Worm (Caenorhabditis elegans) whole organism, L4 larva: ENCODE measurements around the gene R08C7.11.

ENCODE experiments used
- F37D6.2 ChIP-seq: sonication (generic microtip); optimal IDR thresholded peaks from 2 replicates; lab custom pipeline; 2016; ENCODE audit warnings: mild to moderate bottlenecking, missing genetic modification characterization, missing compliant biosample characterization
- F44E2.7 ChIP-seq: fragments of 200-800 bp; sonication (Bioruptor generic); IDR thresholded peaks from 2 replicates; pipeline ENCODE4 v2.1.2; 2022; ENCODE audit warnings: missing genetic modification characterization, missing compliant biosample characterization
- F49E8.2 ChIP-seq: sonication (generic microtip); optimal IDR thresholded peaks from 2 replicates; lab custom pipeline; 2016; ENCODE audit warnings: missing compliant biosample characterization, mild to moderate bottlenecking, missing genetic modification characterization, borderline replicate concordance
- T26A8.4 ChIP-seq: fragments of 200-800 bp; sonication (Bioruptor generic); IDR thresholded peaks from 2 replicates; pipeline ENCODE4 v1.3.6; 2022; ENCODE audit warnings: missing genetic modification characterization, missing compliant biosample characterization
- aha-1 ChIP-seq: fragments of 150-350 bp; peaks from one replicate; lab custom pipeline; 2014; ENCODE audit warnings: missing biosample characterization, missing genetic modification characterization
- ama-1 ChIP-seq: fragments of 150-350 bp; optimal IDR thresholded peaks from 2 replicates; lab custom pipeline; 2014; ENCODE audit warnings: inconsistent platforms, mixed read lengths
- attf-4 ChIP-seq: sonication (generic microtip); optimal IDR thresholded peaks from 3 replicates; lab custom pipeline; 2017; ENCODE audit warnings: missing biosample characterization, missing genetic modification characterization
- ceh-62 ChIP-seq: sonication (generic microtip); optimal IDR thresholded peaks from 2 replicates; lab custom pipeline; 2017; ENCODE audit warnings: missing biosample characterization, missing genetic modification characterization
- ceh-82 ChIP-seq: sonication (generic microtip); optimal IDR thresholded peaks from 2 replicates; lab custom pipeline; 2017; ENCODE audit warnings: missing biosample characterization, missing genetic modification characterization
- ctbp-1 ChIP-seq: fragments of 200-800 bp; sonication (Bioruptor generic); IDR thresholded peaks from 2 replicates; pipeline ENCODE4 v1.3.6; 2022; ENCODE audit warnings: missing genetic modification reagents, missing genetic modification characterization, missing compliant biosample characterization
- daf-12 ChIP-seq: fragments of 150-350 bp; optimal IDR thresholded peaks from 2 replicates; lab custom pipeline; 2014; ENCODE audit warnings: missing biosample characterization, missing genetic modification reagents, missing genetic modification characterization
- daf-8 ChIP-seq: fragments of 200-800 bp; sonication (Bioruptor generic); IDR thresholded peaks from 2 replicates; pipeline ENCODE4 v1.3.6; 2022; ENCODE audit warnings: missing genetic modification characterization, missing compliant biosample characterization
- dmd-9 ChIP-seq: fragments of 200-800 bp; sonication (Bioruptor generic); IDR thresholded peaks from 2 replicates; pipeline ENCODE4 v1.3.6; 2022; ENCODE audit warnings: missing genetic modification reagents, missing genetic modification characterization, missing compliant biosample characterization
- dve-1 ChIP-seq: sonication (generic microtip); optimal IDR thresholded peaks from 2 replicates; lab custom pipeline; 2017; ENCODE audit warnings: antibody characterized with exemption, mild to moderate bottlenecking, missing genetic modification characterization, missing compliant biosample characterization; ENCODE audit not compliant: insufficient read depth
- fos-1 ChIP-seq: fragments of 150-350 bp; optimal IDR thresholded peaks from 2 replicates; lab custom pipeline; 2014; ENCODE audit warnings: missing biosample characterization, missing genetic modification characterization
- gei-8 ChIP-seq: fragments of 200-800 bp; sonication (Bioruptor generic); optimal IDR thresholded peaks from 2 replicates; lab custom pipeline; 2018; ENCODE audit warnings: mild to moderate bottlenecking, missing genetic modification characterization, missing compliant biosample characterization
- hif-1 ChIP-seq, 2 experiments: sonication (generic microtip); optimal IDR thresholded peaks; 2 replicates each; lab custom pipeline; 2016 to 2017; ENCODE audit warnings: missing compliant biosample characterization in 2 of 2, missing genetic modification characterization in 2 of 2, missing genetic modification reagents in 2 of 2, missing genotype in 2 of 2, mild to moderate bottlenecking in 1 of 2
- madf-9 ChIP-seq: fragments of 200-800 bp; sonication (Bioruptor generic); conservative IDR thresholded peaks from 2 replicates; pipeline ENCODE4 v1.3.6; 2022; ENCODE audit warnings: missing genetic modification reagents, missing genetic modification characterization, missing compliant biosample characterization
- mxl-2 ChIP-seq: fragments of 200-800 bp; sonication (Bioruptor generic); conservative IDR thresholded peaks from 2 replicates; pipeline ENCODE4 v1.3.6; 2022; ENCODE audit warnings: missing genetic modification reagents, missing genetic modification characterization, missing compliant biosample characterization
- mxl-3 ChIP-seq: fragments of 200-800 bp; sonication (Bioruptor generic); optimal IDR thresholded peaks from 2 replicates; lab custom pipeline; 2018; ENCODE audit warnings: mild to moderate bottlenecking, missing genetic modification characterization, missing compliant biosample characterization
- nhr-111 ChIP-seq: fragments of 200-800 bp; sonication (Bioruptor generic); optimal IDR thresholded peaks from 2 replicates; lab custom pipeline; 2018; ENCODE audit warnings: mild to moderate bottlenecking, missing genetic modification characterization, missing compliant biosample characterization
- nhr-25 ChIP-seq: sonication (generic microtip); optimal IDR thresholded peaks from 2 replicates; lab custom pipeline; 2017; ENCODE audit warnings: missing genetic modification characterization, mild to moderate bottlenecking, missing compliant biosample characterization, antibody characterized with exemption, moderate library complexity, borderline replicate concordance; ENCODE audit not compliant: insufficient read depth
- nhr-77 ChIP-seq: fragments of 150-350 bp; optimal IDR thresholded peaks from 2 replicates; lab custom pipeline; 2014; ENCODE audit warnings: missing biosample characterization, missing genetic modification characterization
- pqm-1 ChIP-seq: sonication (generic microtip); optimal IDR thresholded peaks from 2 replicates; lab custom pipeline; 2017; ENCODE audit warnings: missing biosample characterization, missing genetic modification characterization
- rbr-2 ChIP-seq: sonication (generic microtip); optimal IDR thresholded peaks from 2 replicates; lab custom pipeline; 2016; ENCODE audit warnings: missing genotype, missing genetic modification characterization, missing compliant biosample characterization
- sdz-12 ChIP-seq: fragments of 200-800 bp; sonication (Bioruptor generic); optimal IDR thresholded peaks from 2 replicates; lab custom pipeline; 2018; ENCODE audit warnings: mild to moderate bottlenecking, missing genetic modification characterization, missing compliant biosample characterization
- set-16 ChIP-seq: fragments of 200-800 bp; sonication (Bioruptor generic); IDR thresholded peaks from 2 replicates; pipeline ENCODE4 v1.3.6; 2022; ENCODE audit warnings: missing genetic modification reagents, missing genetic modification characterization, missing compliant biosample characterization
- tra-1 ChIP-seq: fragments of 200-800 bp; sonication (Bioruptor generic); IDR thresholded peaks from 2 replicates; pipeline ENCODE4 v1.3.6; 2022; ENCODE audit warnings: missing genetic modification reagents, missing genetic modification characterization, missing compliant biosample characterization
- unc-130 ChIP-seq: sonication (generic microtip); optimal IDR thresholded peaks from 2 replicates; lab custom pipeline; 2016; ENCODE audit warnings: missing genetic modification reagents, missing genetic modification characterization, missing compliant biosample characterization
- unc-62 ChIP-seq, 3 experiments: fragments of 150-350 bp in 1 of 3; sonication (generic microtip); optimal IDR thresholded peaks in 2 of 3; peaks in 1 of 3; 1 replicate in 1 of 3; 2 replicates in 2 of 3; lab custom pipeline; 2014 to 2017; ENCODE audit warnings: missing biosample characterization in 3 of 3, missing genetic modification characterization in 3 of 3, missing genetic modification reagents in 3 of 3, missing genotype in 1 of 3
- vab-7 ChIP-seq: fragments of 200-800 bp; sonication (Bioruptor generic); IDR thresholded peaks from 2 replicates; pipeline ENCODE4 v1.3.6; 2022; ENCODE audit warnings: missing genetic modification reagents, missing genetic modification characterization, missing compliant biosample characterization
- zfp-3 ChIP-seq: fragments of 200-800 bp; sonication (Bioruptor generic); conservative IDR thresholded peaks from 2 replicates; pipeline ENCODE4 v1.3.6; 2022; ENCODE audit warnings: missing genetic modification reagents, missing genetic modification characterization, missing compliant biosample characterization

Gene R08C7.11

DNA sequence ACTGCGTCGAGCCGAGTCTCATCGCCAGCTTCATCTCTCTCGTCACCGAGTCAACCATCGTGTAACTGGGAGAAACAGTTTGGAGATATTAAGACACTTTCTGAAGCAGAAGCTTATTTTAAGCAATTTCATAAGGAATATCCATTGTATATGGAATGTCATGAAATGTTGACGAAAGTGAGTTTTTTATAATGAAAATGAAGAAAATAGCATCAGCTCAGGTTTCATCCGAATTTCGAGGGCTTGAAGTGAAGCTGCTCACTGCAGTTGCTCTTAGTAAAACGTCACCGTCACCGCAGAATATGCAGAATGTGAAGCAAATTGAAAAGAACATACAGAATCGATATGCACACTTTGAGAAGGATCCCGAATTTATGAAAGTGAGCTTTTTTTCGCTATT, 41.6 kb downstream of the R08C7.11 start:
- TF ChIP-seq F49E8.2 (tag; lab: Kevin White, UChicago) (no peak), nhr-77 (tag; lab: Kevin White, UChicago) (no peak), aha-1 (tag; lab: Kevin White, UChicago) (peak; percentile 86), nhr-111 (GFP tag; lab: Kevin White, UChicago) (no peak), gei-8 (GFP tag; lab: Kevin White, UChicago) (peak; percentile 18), unc-62 (GFP tag; optimal IDR thresholded peaks at IDR 0.05 in 1 of 2; lab: Kevin White, UChicago) (peak in 1 of 2 experiments; percentile 84), unc-62 (tag; optimal IDR thresholded peaks at IDR 0.05; lab: Kevin White, UChicago) (no peak), sdz-12 (GFP tag; lab: Kevin White, UChicago) (peak; percentile 10), dve-1 (tag; lab: Kevin White, UChicago) (no peak)
- TF ChIP-seq, all 104 proteins: peak for 4

DNA sequence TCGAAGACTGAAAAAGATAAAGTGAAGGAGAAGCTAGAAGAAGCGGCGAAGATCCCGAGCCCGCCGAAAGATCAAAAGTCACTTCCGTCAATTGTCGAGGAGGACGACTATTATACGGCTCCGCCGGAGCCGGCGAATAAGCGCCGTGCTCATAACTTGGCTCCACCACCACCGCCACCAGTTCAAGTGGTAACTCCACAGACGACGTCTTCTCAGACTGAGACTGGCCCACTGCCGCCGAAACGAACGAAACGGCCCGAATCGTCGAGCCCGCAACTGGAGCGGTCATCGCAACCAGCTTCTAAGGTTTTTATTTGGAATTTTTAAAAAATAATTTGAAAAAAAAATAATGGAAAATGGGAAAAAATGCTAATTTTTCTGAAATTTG, 42.8 kb downstream of the R08C7.11 start:
- TF ChIP-seq set-16 (GFP tag; lab: Robert Waterston, UW) = peak; percentile 67
- TF ChIP-seq dmd-9 (GFP tag; lab: Robert Waterston, UW) = no peak

DNA sequence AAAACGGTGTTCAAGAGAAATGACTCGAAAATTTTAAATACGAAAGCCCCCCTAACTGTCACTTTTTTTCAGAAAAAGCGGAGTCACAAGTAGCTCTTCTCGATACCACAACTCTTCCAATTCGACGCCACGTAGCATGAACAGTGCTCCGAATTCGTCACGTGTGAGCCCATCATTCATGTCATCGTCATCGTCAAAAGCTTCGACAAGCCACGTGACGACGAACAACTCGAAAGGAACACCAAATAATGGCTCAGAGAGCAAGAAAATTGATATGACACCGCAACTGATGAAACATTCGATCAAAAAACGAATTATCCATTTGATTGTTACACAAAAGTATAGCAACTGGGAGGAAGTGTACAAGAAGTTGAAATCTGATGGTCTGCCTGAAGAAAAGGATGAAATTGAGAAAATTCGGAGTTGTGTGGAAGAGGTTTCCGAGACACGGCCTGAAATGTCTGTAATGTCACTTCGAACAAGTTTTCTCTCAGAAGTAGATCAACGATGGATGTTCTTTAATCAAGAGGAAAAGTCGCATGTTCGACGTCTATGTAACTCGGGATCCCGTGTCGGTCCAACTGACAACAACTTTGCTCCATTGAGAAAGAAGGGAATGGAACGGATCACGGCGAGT, 43.3 kb downstream of the R08C7.11 start:
- TF ChIP-seq ama-1 (lab: Kevin White, UChicago) (peak; percentile 1), mxl-3 (GFP tag; lab: Kevin White, UChicago) (no peak), ceh-82 (tag; lab: Kevin White, UChicago) (no peak), daf-12 (tag; lab: Kevin White, UChicago) (no peak), F44E2.7 (GFP tag; lab: Robert Waterston, UW) (no peak), attf-4 (no peak), vab-7 (no peak), ctbp-1 (GFP tag; lab: Robert Waterston, UW) (no peak), zfp-3 (GFP tag; lab: Robert Waterston, UW) (0 out of 2 replicates have a peak, but pooled peaks have one; percentile 15), unc-62 (GFP tag; optimal IDR thresholded peaks at IDR 0.05 in 1 of 2; lab: Kevin White, UChicago) (peak in 1 of 2 experiments; percentile 95), unc-62 (tag; optimal IDR thresholded peaks at IDR 0.05; lab: Kevin White, UChicago) (no peak), T26A8.4 (GFP tag; lab: Robert Waterston, UW) (no peak), aha-1 (tag; lab: Kevin White, UChicago) (peak; percentile 2), madf-9 (no peak), unc-130 (GFP tag; lab: Kevin White, UChicago) (no peak), pqm-1 (no peak), F37D6.2 (no peak), nhr-25 (tag; lab: Kevin White, UChicago) (no peak), hif-1 (tag; optimal IDR thresholded peaks at IDR 0.05; lab: Kevin White, UChicago) (peak in 1 of 2 experiments; percentile 5), daf-8 (GFP tag; lab: Robert Waterston, UW) (no peak), mxl-2 (no peak), rbr-2 (tag; lab: Kevin White, UChicago) (no peak)
- TF ChIP-seq, all 104 proteins: peak for 5

DNA sequence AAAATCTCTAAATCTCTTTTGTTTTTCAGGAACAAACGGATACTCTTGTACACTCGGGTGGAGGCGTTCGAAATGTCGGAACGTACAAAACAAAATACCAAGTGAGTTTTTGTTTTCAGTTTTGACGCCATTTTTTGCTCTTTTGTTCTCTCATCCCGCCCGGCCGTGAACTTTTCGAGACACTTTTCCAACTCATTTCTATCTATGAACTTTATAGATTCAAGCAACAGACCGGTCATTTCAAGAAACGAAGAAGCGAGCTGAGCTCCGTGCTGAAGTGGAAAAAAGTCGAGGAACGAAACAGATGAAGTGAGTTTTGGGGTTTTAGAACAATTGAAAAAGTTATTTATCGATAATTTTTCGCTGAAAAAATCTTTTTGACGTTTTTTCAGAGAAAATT, 44.2 kb downstream of the R08C7.11 start:
- TF ChIP-seq aha-1 (tag; lab: Kevin White, UChicago) (peak; percentile 49), set-16 (GFP tag; lab: Robert Waterston, UW) (no peak), ceh-62 (tag; lab: Kevin White, UChicago) (no peak), tra-1 (GFP tag; lab: Robert Waterston, UW) (no peak), F44E2.7 (GFP tag; lab: Robert Waterston, UW) (no peak), ama-1 (lab: Kevin White, UChicago) (peak; percentile 53), nhr-111 (GFP tag; lab: Kevin White, UChicago) (no peak), fos-1 (tag; lab: Kevin White, UChicago) (no peak)
